Worm (Caenorhabditis elegans) whole organism, L1 larva: ENCODE data around the gene C06A8.8.

Source experiments
- aly-2 ChIP-seq: fragments of 150-350 bp; optimal IDR thresholded peaks from 2 replicates; lab custom pipeline; 2014; ENCODE audit warnings: missing biosample characterization, missing genetic modification characterization
- ama-1 ChIP-seq: fragments of 150-350 bp; optimal IDR thresholded peaks from 2 replicates; lab custom pipeline; 2014
- blmp-1 ChIP-seq: fragments of 150-350 bp; optimal IDR thresholded peaks from 2 replicates; lab custom pipeline; 2014; ENCODE audit warnings: missing biosample characterization, missing genetic modification characterization
- ceh-8 ChIP-seq: fragments of 200-800 bp; sonication (Bioruptor generic); optimal IDR thresholded peaks from 2 replicates; lab custom pipeline; 2018; ENCODE audit warnings: mild to moderate bottlenecking, missing genetic modification characterization, moderate library complexity, missing compliant biosample characterization
- ceh-82 ChIP-seq, 3 experiments: fragments of 150-350 bp in 1 of 3; sonication (generic microtip) in 2 of 3; optimal IDR thresholded peaks; 2 replicates each; lab custom pipeline; 2014 to 2017; ENCODE audit warnings: missing biosample characterization in 3 of 3, missing genetic modification characterization in 3 of 3
- ceh-88 ChIP-seq: fragments of 200-800 bp; sonication (Bioruptor generic); IDR thresholded peaks from 2 replicates; pipeline ENCODE4 v1.3.6; 2022; ENCODE audit warnings: missing genetic modification characterization, missing compliant biosample characterization
- dpl-1 ChIP-seq, 3 experiments: fragments of 150-350 bp in 2 of 3; sonication (generic microtip) in 1 of 3; optimal IDR thresholded peaks; 2 replicates each; lab custom pipeline; 2014 to 2017; ENCODE audit warnings: missing biosample characterization in 3 of 3, missing genetic modification characterization in 3 of 3, missing genetic modification reagents in 3 of 3
- fkh-10 ChIP-seq: sonication (generic microtip); optimal IDR thresholded peaks from 2 replicates; lab custom pipeline; 2017; ENCODE audit warnings: missing biosample characterization, missing genetic modification reagents, missing genetic modification characterization
- fkh-8 ChIP-seq: sonication (generic microtip); optimal IDR thresholded peaks from 2 replicates; lab custom pipeline; 2016; ENCODE audit warnings: mild to moderate bottlenecking, missing genetic modification characterization, missing compliant biosample characterization
- hlh-17 ChIP-seq: fragments of 200-800 bp; sonication (Bioruptor generic); optimal IDR thresholded peaks from 2 replicates; lab custom pipeline; 2018; ENCODE audit warnings: missing genetic modification characterization, mild to moderate bottlenecking, missing compliant biosample characterization, moderate library complexity, borderline replicate concordance
- hlh-4 ChIP-seq: sonication (generic microtip); optimal IDR thresholded peaks from 2 replicates; lab custom pipeline; 2016; ENCODE audit warnings: mild to moderate bottlenecking, missing genetic modification characterization, missing compliant biosample characterization
- hpl-2 ChIP-seq: fragments of 150-350 bp; optimal IDR thresholded peaks from 2 replicates; lab custom pipeline; 2014; ENCODE audit warnings: missing biosample characterization, missing genetic modification reagents, missing genetic modification characterization
- irx-1 ChIP-seq: sonication (generic microtip); optimal IDR thresholded peaks from 2 replicates; lab custom pipeline; 2016; ENCODE audit warnings: missing genetic modification characterization, missing compliant biosample characterization
- isw-1 ChIP-seq: fragments of 200-800 bp; sonication (Bioruptor generic); IDR thresholded peaks from 2 replicates; pipeline ENCODE4 v1.3.6; 2022; ENCODE audit warnings: missing genetic modification characterization, missing compliant biosample characterization
- lin-14 ChIP-seq: fragments of 200-800 bp; sonication (Bioruptor generic); optimal IDR thresholded peaks from 2 replicates; lab custom pipeline; 2018; ENCODE audit warnings: mild to moderate bottlenecking, missing genetic modification characterization, moderate library complexity, missing compliant biosample characterization
- lin-35 ChIP-seq, 2 experiments: fragments of 150-350 bp; optimal IDR thresholded peaks; 2 replicates each; lab custom pipeline; 2014; ENCODE audit warnings: missing biosample characterization in 2 of 2, missing genetic modification characterization in 2 of 2, missing genetic modification reagents in 2 of 2
- lin-39 ChIP-seq: fragments of 150-350 bp; optimal IDR thresholded peaks from 2 replicates; lab custom pipeline; 2014; ENCODE audit warnings: missing biosample characterization, missing genetic modification reagents, missing genetic modification characterization
- lsy-2 ChIP-seq, 2 experiments: fragments of 150-350 bp; optimal IDR thresholded peaks; 2 replicates each; lab custom pipeline; 2014; ENCODE audit warnings: missing biosample characterization in 2 of 2, missing genetic modification characterization in 2 of 2
- mab-9 ChIP-seq: fragments of 200-800 bp; sonication (Bioruptor generic); IDR thresholded peaks from 2 replicates; pipeline ENCODE4 v1.3.6; 2022; ENCODE audit warnings: missing genetic modification reagents, missing genetic modification characterization, missing compliant biosample characterization
- mef-2 ChIP-seq: fragments of 150-350 bp; optimal IDR thresholded peaks from 2 replicates; lab custom pipeline; 2014; ENCODE audit warnings: missing biosample characterization, missing genetic modification characterization
- mep-1 ChIP-seq: fragments of 150-350 bp; optimal IDR thresholded peaks from 2 replicates; lab custom pipeline; 2014; ENCODE audit warnings: missing biosample characterization, missing genetic modification characterization
- nhr-20 ChIP-seq: sonication (generic microtip); optimal IDR thresholded peaks from 2 replicates; lab custom pipeline; 2016; ENCODE audit warnings: mild to moderate bottlenecking, missing genetic modification characterization, missing compliant biosample characterization
- nhr-28 ChIP-seq: fragments of 150-350 bp; optimal IDR thresholded peaks from 2 replicates; lab custom pipeline; 2014; ENCODE audit warnings: missing biosample characterization, missing genetic modification characterization
- nhr-76 ChIP-seq: sonication (generic microtip); optimal IDR thresholded peaks from 2 replicates; lab custom pipeline; 2017; ENCODE audit warnings: missing biosample characterization, missing genetic modification characterization
- nhr-77 ChIP-seq: fragments of 150-350 bp; optimal IDR thresholded peaks from 2 replicates; lab custom pipeline; 2014; ENCODE audit warnings: missing biosample characterization, missing genetic modification characterization
- nhr-84 ChIP-seq: sonication (generic microtip); optimal IDR thresholded peaks from 2 replicates; lab custom pipeline; 2017; ENCODE audit warnings: missing biosample characterization, missing genetic modification characterization
- nhr-90 ChIP-seq: sonication (generic microtip); optimal IDR thresholded peaks from 2 replicates; lab custom pipeline; 2016; ENCODE audit warnings: mild to moderate bottlenecking, missing genetic modification characterization, missing compliant biosample characterization; ENCODE audit not compliant: poor library complexity
- pag-3 ChIP-seq: sonication (generic microtip); optimal IDR thresholded peaks from 2 replicates; lab custom pipeline; 2017; ENCODE audit warnings: missing genetic modification characterization, mild to moderate bottlenecking, missing compliant biosample characterization, antibody characterized with exemption, borderline replicate concordance; ENCODE audit not compliant: insufficient read depth
- pqm-1 ChIP-seq: sonication (generic microtip); optimal IDR thresholded peaks from 3 replicates; lab custom pipeline; 2017; ENCODE audit warnings: missing biosample characterization, missing genetic modification characterization
- skn-1 ChIP-seq: fragments of 150-350 bp; optimal IDR thresholded peaks from 2 replicates; lab custom pipeline; 2014; ENCODE audit warnings: missing biosample characterization, missing genetic modification characterization
- snpc-4 ChIP-seq: fragments of 150-350 bp; optimal IDR thresholded peaks from 2 replicates; lab custom pipeline; 2014; ENCODE audit warnings: missing biosample characterization, missing genetic modification characterization
- swsn-7 ChIP-seq: sonication (generic microtip); optimal IDR thresholded peaks from 2 replicates; lab custom pipeline; 2016; ENCODE audit warnings: missing genetic modification characterization, missing compliant biosample characterization
- unc-130 ChIP-seq: fragments of 150-350 bp; optimal IDR thresholded peaks from 2 replicates; lab custom pipeline; 2017; ENCODE audit warnings: missing biosample characterization, missing genetic modification characterization, inconsistent platforms
- unc-62 ChIP-seq: fragments of 150-350 bp; optimal IDR thresholded peaks from 2 replicates; lab custom pipeline; 2014; ENCODE audit warnings: missing biosample characterization, missing genetic modification reagents, missing genetic modification characterization
- unc-86 ChIP-seq: sonication (generic microtip); optimal IDR thresholded peaks from 2 replicates; lab custom pipeline; 2016; ENCODE audit warnings: missing genetic modification characterization, missing compliant biosample characterization
- xbp-1 ChIP-seq: sonication (generic microtip); optimal IDR thresholded peaks from 2 replicates; lab custom pipeline; 2016; ENCODE audit warnings: missing genetic modification characterization, missing compliant biosample characterization
- zag-1 ChIP-seq: fragments of 150-350 bp; optimal IDR thresholded peaks from 2 replicates; lab custom pipeline; 2014; ENCODE audit warnings: missing biosample characterization, missing genetic modification characterization
- ztf-11 ChIP-seq, 2 experiments: sonication (generic microtip); optimal IDR thresholded peaks; 2 replicates each; lab custom pipeline; 2016 to 2017; ENCODE audit warnings: missing genetic modification characterization in 2 of 2, missing biosample characterization in 1 of 2, missing compliant biosample characterization in 1 of 2

Gene C06A8.8

DNA sequence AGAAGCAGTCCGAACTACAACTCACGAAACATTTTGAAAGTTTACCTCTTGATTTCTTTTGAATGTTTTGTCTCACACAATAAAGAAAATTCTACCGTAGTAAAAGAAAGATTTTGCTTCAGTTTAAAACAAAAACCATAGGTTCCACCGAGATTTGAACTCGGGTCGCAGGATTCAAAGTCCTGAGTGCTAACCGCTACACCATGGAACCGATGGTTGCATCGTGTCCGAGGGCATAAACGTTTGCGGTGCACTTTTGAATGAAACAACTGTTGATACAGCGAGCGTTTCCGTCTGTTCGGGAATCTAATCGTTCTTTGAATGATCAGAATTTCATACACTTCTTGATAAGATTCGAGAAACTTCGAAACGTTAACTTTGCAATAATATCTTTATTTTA, 15.0 kb downstream of the C06A8.8 start (continued):
- TF ChIP-seq nhr-84 (tag; lab: Kevin White, UChicago): no peak
- no peak for TF ChIP-seq nhr-28 (tag; lab: Kevin White, UChicago)
- TF ChIP-seq snpc-4 (tag; lab: Kevin White, UChicago): no peak
- no peak for TF ChIP-seq nhr-76 (tag; lab: Kevin White, UChicago)
- TF ChIP-seq nhr-77 (tag; lab: Kevin White, UChicago): no peak
- no peak for TF ChIP-seq unc-86 (tag; lab: Kevin White, UChicago)
- TF ChIP-seq swsn-7 (tag; lab: Kevin White, UChicago): peak; percentile 37
- peak; percentile 72 for TF ChIP-seq nhr-20 (tag; lab: Kevin White, UChicago)
- no peak for TF ChIP-seq unc-62
- TF ChIP-seq aly-2: peak; percentile 56
- TF ChIP-seq mef-2 (tag; lab: Kevin White, UChicago): no peak
- TF ChIP-seq ceh-82 (tag; optimal IDR thresholded peaks at IDR 0.05; lab: Kevin White, UChicago): peak in 1 of 3 experiments; percentile 27
- no peak for TF ChIP-seq ztf-11 (tag; optimal IDR thresholded peaks at IDR 0.05; lab: Kevin White, UChicago)
- peak; percentile 21 to 36 (median 25) for TF ChIP-seq dpl-1 (GFP tag; optimal IDR thresholded peaks at IDR 0.05; lab: Kevin White, UChicago)
- TF ChIP-seq lsy-2 (tag; optimal IDR thresholded peaks at IDR 0.05; lab: Kevin White, UChicago): peak; percentile 27 to 56
- peak; percentile 2 for TF ChIP-seq hpl-2
- peak; percentile 79 for TF ChIP-seq nhr-90
- peak; percentile 14; the same call in 1 of the 2 replicates for TF ChIP-seq mab-9 (GFP tag; lab: Robert Waterston, UW)
- peak; percentile 63 for TF ChIP-seq unc-130 (tag; lab: Kevin White, UChicago)
- TF ChIP-seq pag-3 (tag; lab: Kevin White, UChicago): no peak
- TF ChIP-seq pqm-1 (tag; lab: Kevin White, UChicago): no peak
- no peak for TF ChIP-seq ceh-8
- peak; percentile 23 to 75 for TF ChIP-seq lin-35 (GFP tag; optimal IDR thresholded peaks at IDR 0.05; lab: Kevin White, UChicago)
- peak; percentile 55 for TF ChIP-seq ama-1 (lab: Kevin White, UChicago)
- no peak for TF ChIP-seq hlh-17 (GFP tag; lab: Kevin White, UChicago)
- no peak for TF ChIP-seq isw-1
- no peak for TF ChIP-seq lin-39
- TF ChIP-seq ceh-88 (GFP tag; lab: Robert Waterston, UW): no peak
- TF ChIP-seq blmp-1: peak; percentile 28
- TF ChIP-seq zag-1 (tag; lab: Kevin White, UChicago): no peak
- TF ChIP-seq fkh-10 (GFP tag; lab: Kevin White, UChicago): no peak

DNA sequence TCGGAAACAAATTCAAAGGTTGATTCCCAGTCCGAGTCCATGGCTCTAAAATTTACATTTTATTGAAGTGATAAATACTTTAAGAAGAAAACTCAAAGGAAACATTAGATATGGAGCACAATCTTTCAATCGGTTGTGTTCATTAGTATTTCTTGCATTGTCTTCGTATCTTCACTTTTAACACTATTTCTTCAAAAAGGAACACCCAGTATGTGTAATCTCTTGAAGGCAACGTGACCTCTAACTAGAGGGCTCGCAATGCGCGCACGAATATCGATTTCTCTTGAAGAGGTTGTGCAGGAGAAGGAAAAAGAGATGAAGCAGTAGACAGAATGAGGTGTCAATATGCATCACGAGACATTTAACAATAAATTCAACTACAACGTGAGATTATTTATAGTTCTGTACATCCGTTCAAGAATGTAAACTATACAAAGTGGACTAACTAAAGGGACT, 16.7 kb downstream of the C06A8.8 start, which contains the start of the genes B0228.6 and B0228.1:
Gene B0228.6 (minus strand): TSS at position 51 of the 456 bp plus-strand sequence.
Gene B0228.1 (plus strand): TSS at position 228 of the 456 bp plus-strand sequence.
- TF ChIP-seq irx-1 (tag; lab: Kevin White, UChicago) (no peak), lin-14 (peak; percentile 63), fkh-8 (tag; lab: Kevin White, UChicago) (peak; percentile 31), hlh-4 (no peak)

ce11 chrII:7753500-7753899, 18.3 kb downstream of the C06A8.8 start, which contains the start of gene trx-1:
Gene trx-1 (minus strand): TSS chrII:7753600.
- no peak for TF ChIP-seq ztf-11 (tag; optimal IDR thresholded peaks at IDR 0.05; lab: Kevin White, UChicago)

DNA sequence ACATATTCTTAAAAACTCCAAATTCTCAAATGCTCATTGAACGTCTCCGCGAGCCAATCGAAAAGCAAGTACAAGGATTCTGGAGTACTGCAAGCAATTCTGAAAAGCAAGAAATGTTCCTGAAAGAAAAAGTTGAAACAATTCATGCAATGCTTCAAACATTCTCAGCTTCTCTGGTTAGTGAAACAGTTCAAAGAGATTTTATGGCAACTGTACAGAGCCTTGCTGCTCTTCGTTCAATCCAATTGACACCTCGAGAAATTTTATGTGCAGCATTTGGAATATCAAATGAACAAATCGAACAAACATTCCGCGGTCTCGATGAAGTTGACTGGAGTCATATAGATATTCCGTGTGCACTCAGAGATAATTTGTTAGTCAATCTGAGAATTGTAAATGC, 35.1 kb downstream of the C06A8.8 start:
- TF ChIP-seq isw-1 (no peak), mep-1 (no peak), nhr-76 (tag; lab: Kevin White, UChicago) (no peak), zag-1 (tag; lab: Kevin White, UChicago) (no peak), lin-39 (no peak), xbp-1 (no peak), skn-1 (tag; lab: Kevin White, UChicago) (no peak), mef-2 (tag; lab: Kevin White, UChicago) (no peak)
